Worm (Caenorhabditis elegans): ENCODE data around the gene C46A5.1.

C46A5.1 gene

ce11 chrIV:7815683-7816183, 52.0 kb downstream of the C46A5.1 start, which contains the start of gene cdgs-1 (continued):
- TF ChIP-seq lir-3 (tag; optimal IDR thresholded peaks at IDR 0.05) (no peak), sdz-12 (GFP tag; optimal IDR thresholded peaks at IDR 0.05) (no peak), aly-2 (tag; optimal IDR thresholded peaks at IDR 0.05) (no peak), dpl-1 (GFP tag; optimal IDR thresholded peaks at IDR 0.05) (peak; percentile 44), lin-38 (GFP tag; IDR thresholded peaks at IDR 0.05) (0 out of 2 replicates have a peak, but pooled peaks have one; percentile 8), nhr-76 (tag; optimal IDR thresholded peaks at IDR 0.05) (no peak), nhr-102 (tag; optimal IDR thresholded peaks at IDR 0.05) (no peak), unc-130 (GFP tag; optimal IDR thresholded peaks at IDR 0.05) (no peak)

- TF ChIP-seq ceh-32 (tag; optimal IDR thresholded peaks at IDR 0.05; ENCODE audit: poor library complexity) (no peak), jun-1 (tag; optimal IDR thresholded peaks at IDR 0.05) (no peak), rbr-2 (tag; optimal IDR thresholded peaks at IDR 0.05) (no peak), F10B5.3 (tag; optimal IDR thresholded peaks at IDR 0.05) (no peak), fos-1 (tag; optimal IDR thresholded peaks at IDR 0.05) (no peak), pqm-1 (tag; optimal IDR thresholded peaks at IDR 0.05) (no peak), mdt-29 (GFP tag; IDR thresholded peaks at IDR 0.05) (no peak), daf-16 (GFP tag; optimal IDR thresholded peaks at IDR 0.05) (no peak), daf-16 (tag; optimal IDR thresholded peaks at IDR 0.05) (peak; percentile 24), lin-15B (tag; optimal IDR thresholded peaks at IDR 0.05) (no peak), lin-38 (GFP tag; IDR thresholded peaks at IDR 0.05) (peak; percentile 40), F37D6.2 (tag; optimal IDR thresholded peaks at IDR 0.05) (no peak), cey-2 (tag; optimal IDR thresholded peaks at IDR 0.05; ENCODE audit: borderline replicate concordance, insufficient read depth) (no peak), mdl-1 (tag; optimal IDR thresholded peaks at IDR 0.05) (no peak), ZK337.2 (GFP tag; IDR thresholded peaks at IDR 0.05) (peak; percentile 49; the same call in 1 of the 2 replicates), nhr-77 (tag; optimal IDR thresholded peaks at IDR 0.05) (no peak), egl-43 (GFP tag; IDR thresholded peaks at IDR 0.05) (no peak), spr-1 (tag; optimal IDR thresholded peaks at IDR 0.05) (no peak), saeg-2 (GFP tag; IDR thresholded peaks at IDR 0.05) (no peak), lsy-2 (tag; optimal IDR thresholded peaks at IDR 0.05) (peak in 1 of 2 experiments; percentile 45), hif-1 (tag; optimal IDR thresholded peaks at IDR 0.05) (peak in 1 of 2 experiments; percentile 22), lin-29 (GFP tag; IDR thresholded peaks at IDR 0.05) (no peak), nhr-28 (tag; optimal IDR thresholded peaks at IDR 0.05) (peak; percentile 32), nhr-111 (GFP tag; optimal IDR thresholded peaks at IDR 0.05) (no peak), aha-1 (tag) (peak; percentile 60), snpc-4 (tag; optimal IDR thresholded peaks at IDR 0.05) (no peak), F26F4.8 (GFP tag; conservative IDR thresholded peaks at IDR 0.05) (no peak), lir-3 (tag; optimal IDR thresholded peaks at IDR 0.05) (no peak), snpc-1.2 (GFP tag; IDR thresholded peaks at IDR 0.05) (0 out of 2 replicates have a peak, but pooled peaks have one; percentile 25), dve-1 (tag; optimal IDR thresholded peaks at IDR 0.05; ENCODE audit: insufficient read depth) (peak; percentile 41), lin-1 (GFP tag; IDR thresholded peaks at IDR 0.05) (no peak), unc-130 (GFP tag; optimal IDR thresholded peaks at IDR 0.05) (peak; percentile 62), ctbp-1 (GFP tag; IDR thresholded peaks at IDR 0.05) (no peak), ztf-7 (tag; optimal IDR thresholded peaks at IDR 0.05) (no peak), nhr-76 (tag; optimal IDR thresholded peaks at IDR 0.05) (no peak), mes-2 (tag; optimal IDR thresholded peaks at IDR 0.05; ENCODE audit: poor library complexity, severe bottlenecking) (peak; percentile 92), dmd-6 (GFP tag; IDR thresholded peaks at IDR 0.05) (peak; percentile 38; the same call in 1 of the 2 replicates), T20F7.1 (GFP tag; optimal IDR thresholded peaks at IDR 0.05) (no peak), php-3 (GFP tag; IDR thresholded peaks at IDR 0.05) (no peak), set-16 (GFP tag; IDR thresholded peaks at IDR 0.05) (no peak), ceh-44 (GFP tag; IDR thresholded peaks at IDR 0.05) (no peak), hlh-30 (tag; optimal IDR thresholded peaks at IDR 0.05; ENCODE audit: insufficient read depth) (no peak), dpl-1 (GFP tag; optimal IDR thresholded peaks at IDR 0.05) (peak; percentile 83), hlh-11 (tag; optimal IDR thresholded peaks at IDR 0.05) (peak; percentile 29)
Measured at ce11 chrIV:7816402-7817102, 52.8 kb downstream of the C46A5.1 start.
